Worm (Caenorhabditis elegans) whole organism, early embryonic: ENCODE results near the gene par-4.

Source experiments
- ama-1 ChIP-seq: fragments of 150-350 bp; optimal IDR thresholded peaks from 2 replicates; lab custom pipeline; 2014
- ceh-13 ChIP-seq: fragments of 200-800 bp; sonication (Bioruptor generic); optimal IDR thresholded peaks from 2 replicates; lab custom pipeline; 2018; ENCODE audit warnings: mild to moderate bottlenecking, missing genetic modification characterization, missing compliant biosample characterization
- ceh-36 ChIP-seq: sonication (generic microtip); optimal IDR thresholded peaks from 2 replicates; lab custom pipeline; 2016; ENCODE audit warnings: missing genetic modification characterization, inconsistent platforms, missing compliant biosample characterization
- ets-7 ChIP-seq: sonication (generic microtip); optimal IDR thresholded peaks from 2 replicates; lab custom pipeline; 2016; ENCODE audit warnings: missing genotype, missing genetic modification characterization, missing compliant biosample characterization
- flt-1 ChIP-seq: fragments of 200-800 bp; sonication (Bioruptor generic); IDR thresholded peaks from 2 replicates; pipeline ENCODE4 v1.3.6; 2022; ENCODE audit warnings: missing genetic modification characterization, missing compliant biosample characterization
- tra-4 ChIP-seq: sonication (generic microtip); optimal IDR thresholded peaks from 2 replicates; lab custom pipeline; 2017; ENCODE audit warnings: missing genetic modification characterization, missing compliant biosample characterization

- TF ChIP-seq ceh-36 (tag; lab: Kevin White, UChicago) (no peak), flt-1 (GFP tag; lab: Robert Waterston, UW) (no peak), tra-4 (tag; lab: Kevin White, UChicago) (no peak), ceh-13 (GFP tag; lab: Kevin White, UChicago) (no peak), ama-1 (lab: Kevin White, UChicago) (no peak), ets-7 (no peak)
Observed at ce11 chrV:18125075-18125474, 26.6 kb downstream of the par-4 start, which contains the start of gene fbxa-210.
